Worm (Caenorhabditis elegans) whole organism, L4/young adult: ENCODE data around the gene F38E1.6.

Experiments
- W03F9.2 ChIP-seq: fragments of 150-350 bp; optimal IDR thresholded peaks from 2 replicates; lab custom pipeline; 2014; ENCODE audit warnings: missing biosample characterization, missing genetic modification characterization
- dao-5 ChIP-seq: sonication (generic microtip); optimal IDR thresholded peaks from 2 replicates; lab custom pipeline; 2016; ENCODE audit warnings: missing genotype, missing genetic modification characterization, moderate library complexity, missing compliant biosample characterization
- him-1 ChIP-seq: sonication (generic microtip); optimal IDR thresholded peaks from 2 replicates; lab custom pipeline; 2016; ENCODE audit warnings: missing genotype, missing genetic modification reagents, missing genetic modification characterization, missing compliant biosample characterization

- no peak for TF ChIP-seq dao-5 (tag; lab: Kevin White, UChicago)
- TF ChIP-seq him-1 (tag; lab: Kevin White, UChicago), result no peak
- no peak for TF ChIP-seq W03F9.2 (tag; lab: Kevin White, UChicago)
Observed at ce11 chrV:8318135-8318534, 41.8 kb upstream of the F38E1.6 start, which contains the start of gene clec-219.
